Fruit fly (Drosophila melanogaster) S2 (cell line): Measurements from ENCODE around the gene Cyp4d2.

Experiments
- CG8478 ChIP-seq: fragments of >200 bp; optimal IDR thresholded peaks from 2 replicates; lab custom pipeline; 2018
- CTCF ChIP-seq, 2 experiments: fragments of >200 bp; optimal IDR thresholded peaks; 2 replicates each; lab custom pipeline; 2018

Gene Cyp4d2

dm6 chrX:2175956-2176469, at the start of gene Cyp4d2:
TSS of gene Cyp4d2 (plus strand) at chrX:2176006.
- TF ChIP-seq CTCF (optimal IDR thresholded peaks at IDR 0.05; lab: Kevin White, UChicago) (no peak), CG8478 (lab: Kevin White, UChicago) (no peak)

- TF ChIP-seq CG8478 (lab: Kevin White, UChicago), result no peak
- TF ChIP-seq CTCF (optimal IDR thresholded peaks at IDR 0.05; lab: Kevin White, UChicago), result no peak
Observed at dm6 chrX:2134226-2134880, 41.5 kb upstream of the Cyp4d2 start.

- TF ChIP-seq CTCF (optimal IDR thresholded peaks at IDR 0.05; lab: Kevin White, UChicago), result no peak
Observed at dm6 chrX:2134965-2135758, 40.6 kb upstream of the Cyp4d2 start.

- TF ChIP-seq CG8478 (lab: Kevin White, UChicago) (no peak), CTCF (optimal IDR thresholded peaks at IDR 0.05; lab: Kevin White, UChicago) (no peak)
Observed at dm6 chrX:2135868-2136787, 39.7 kb upstream of the Cyp4d2 start.

dm6 chrX:2136831-2137452, 38.9 kb upstream of the Cyp4d2 start:
- TF ChIP-seq CG8478 (lab: Kevin White, UChicago) (peak; percentile 30), CTCF (optimal IDR thresholded peaks at IDR 0.05; lab: Kevin White, UChicago) (peak in 1 of 2 experiments; percentile 23)

- TF ChIP-seq CG8478 (lab: Kevin White, UChicago), result no peak
- TF ChIP-seq CTCF (optimal IDR thresholded peaks at IDR 0.05; lab: Kevin White, UChicago), result no peak
Observed at dm6 chrX:2137587-2138341, 38.0 kb upstream of the Cyp4d2 start.

- no peak for TF ChIP-seq CG8478 (lab: Kevin White, UChicago)
- TF ChIP-seq CTCF (optimal IDR thresholded peaks at IDR 0.05; lab: Kevin White, UChicago), result no peak
Observed at dm6 chrX:2138342-2138416, 37.6 kb upstream of the Cyp4d2 start, which contains the start of gene ph-p. TSS of gene ph-p (minus strand) at chrX:2138371.

dm6 chrX:2138417-2138816, 37.4 kb upstream of the Cyp4d2 start:
- TF ChIP-seq CTCF (optimal IDR thresholded peaks at IDR 0.05; lab: Kevin White, UChicago) (no peak), CG8478 (lab: Kevin White, UChicago) (no peak)

dm6 chrX:2139610-2140009, 36.2 kb upstream of the Cyp4d2 start:
- TF ChIP-seq CTCF (optimal IDR thresholded peaks at IDR 0.05; lab: Kevin White, UChicago) (no peak), CG8478 (lab: Kevin White, UChicago) (no peak)

dm6 chrX:2140487-2140886, 35.3 kb upstream of the Cyp4d2 start:
- TF ChIP-seq CTCF (optimal IDR thresholded peaks at IDR 0.05; lab: Kevin White, UChicago) (no peak), CG8478 (lab: Kevin White, UChicago) (no peak)

- TF ChIP-seq CG8478 (lab: Kevin White, UChicago), result no peak
- no peak for TF ChIP-seq CTCF (optimal IDR thresholded peaks at IDR 0.05; lab: Kevin White, UChicago)
Observed at dm6 chrX:2141159-2141853, 34.5 kb upstream of the Cyp4d2 start, which contains the start of gene D2hgdh. TSS of gene D2hgdh (plus strand) at chrX:2141489.

- TF ChIP-seq CG8478 (lab: Kevin White, UChicago), result no peak
- no peak for TF ChIP-seq CTCF (optimal IDR thresholded peaks at IDR 0.05; lab: Kevin White, UChicago)
Observed at dm6 chrX:2141854-2142216, 34.0 kb upstream of the Cyp4d2 start.

- TF ChIP-seq CG8478 (lab: Kevin White, UChicago), result no peak
- no peak for TF ChIP-seq CTCF (optimal IDR thresholded peaks at IDR 0.05; lab: Kevin White, UChicago)
Observed at dm6 chrX:2142275-2142934, 33.4 kb upstream of the Cyp4d2 start.
